Fruit fly (Drosophila melanogaster) whole organism, prepupa: Measurements from ENCODE around the gene Ssk.

Source experiments
- CG10631 ChIP-seq: fragments of 200-800 bp; sonication (Bioruptor generic); optimal IDR thresholded peaks from 2 replicates; lab custom pipeline; 2016; ENCODE audit warnings: missing biosample characterization, missing genetic modification characterization
- CG10669 ChIP-seq: fragments of 200-800 bp; sonication (Bioruptor generic); optimal IDR thresholded peaks from 3 replicates; lab custom pipeline; 2018; ENCODE audit warnings: missing biosample characterization, mild to moderate bottlenecking, missing genetic modification characterization, moderate library complexity
- CG11294 ChIP-seq: fragments of 200-800 bp; sonication (Bioruptor generic); IDR thresholded peaks from 2 replicates; pipeline ENCODE4 v1.3.6; 2022; ENCODE audit warnings: missing biosample characterization, missing genetic modification characterization
- CG15336 ChIP-seq: fragments of 200-800 bp; sonication (Bioruptor generic); IDR thresholded peaks from 2 replicates; pipeline ENCODE4 v1.3.6; 2022; ENCODE audit warnings: missing biosample characterization, missing genetic modification characterization
- CG3032 ChIP-seq: fragments of 200-800 bp; optimal IDR thresholded peaks from 2 replicates; lab custom pipeline; 2019; ENCODE audit warnings: missing biosample characterization, mild to moderate bottlenecking, missing genetic modification characterization, moderate library complexity
- CG31627 ChIP-seq: fragments of 200-800 bp; sonication (Bioruptor generic); optimal IDR thresholded peaks from 3 replicates; lab custom pipeline; 2016; ENCODE audit warnings: missing biosample characterization, missing genetic modification characterization
- CG34406 ChIP-seq: fragments of 200-800 bp; sonication (Bioruptor generic); optimal IDR thresholded peaks from 3 replicates; lab custom pipeline; 2016; ENCODE audit warnings: missing biosample characterization, missing genetic modification characterization
- CG3919 ChIP-seq: fragments of 200-800 bp; sonication (Bioruptor generic); optimal IDR thresholded peaks from 3 replicates; lab custom pipeline; 2016; ENCODE audit warnings: missing biosample characterization, missing genetic modification characterization
- CG4318 ChIP-seq: fragments of 200-800 bp; sonication (Bioruptor generic); optimal IDR thresholded peaks from 3 replicates; lab custom pipeline; 2017; ENCODE audit warnings: missing biosample characterization, mild to moderate bottlenecking, missing genetic modification characterization
- CG6163 ChIP-seq: fragments of 200-800 bp; sonication (Bioruptor generic); IDR thresholded peaks from 3 replicates; pipeline ENCODE4 v1.3.6; 2022; ENCODE audit warnings: missing biosample characterization, missing genetic modification characterization
- CG6276 ChIP-seq: fragments of 200-800 bp; sonication (Bioruptor generic); optimal IDR thresholded peaks from 2 replicates; lab custom pipeline; 2017; ENCODE audit warnings: missing biosample characterization, mild to moderate bottlenecking, missing genetic modification characterization
- CG6854 ChIP-seq: fragments of 200-800 bp; sonication (Bioruptor generic); optimal IDR thresholded peaks from 2 replicates; lab custom pipeline; 2017; ENCODE audit warnings: missing biosample characterization, mild to moderate bottlenecking, missing genetic modification characterization
- CG8119 ChIP-seq: fragments of 200-800 bp; sonication (Bioruptor generic); IDR thresholded peaks from 3 replicates; pipeline ENCODE4 v1.3.6; 2022; ENCODE audit warnings: missing biosample characterization, missing genetic modification characterization
- CG8319 ChIP-seq: fragments of 200-800 bp; sonication (Bioruptor generic); optimal IDR thresholded peaks from 3 replicates; lab custom pipeline; 2016; ENCODE audit warnings: missing biosample characterization, missing genetic modification characterization
- CG9139 ChIP-seq: fragments of 200-800 bp; sonication (Bioruptor generic); optimal IDR thresholded peaks from 3 replicates; lab custom pipeline; 2017; ENCODE audit warnings: missing biosample characterization, mild to moderate bottlenecking, missing genetic modification characterization
- Eip78C ChIP-seq: fragments of 200-800 bp; sonication (Bioruptor generic); peaks from one replicate; lab custom pipeline; 2016; ENCODE audit warnings: missing biosample characterization, missing genetic modification characterization
- Ets21C ChIP-seq: fragments of 200-800 bp; sonication (Bioruptor generic); optimal IDR thresholded peaks from 3 replicates; lab custom pipeline; 2016; ENCODE audit warnings: missing biosample characterization, missing genetic modification characterization
- Ets96B ChIP-seq: fragments of 200-800 bp; optimal IDR thresholded peaks from 2 replicates; lab custom pipeline; 2019; ENCODE audit warnings: missing biosample characterization, mild to moderate bottlenecking, missing genetic modification characterization, moderate library complexity
- Gug ChIP-seq: fragments of 200-800 bp; sonication (Bioruptor generic); IDR thresholded peaks from 2 replicates; pipeline ENCODE4 v1.3.6; 2022; ENCODE audit warnings: missing biosample characterization, missing genetic modification characterization
- Hr38 ChIP-seq: sonication (Bioruptor generic); optimal IDR thresholded peaks from 2 replicates; lab custom pipeline; 2016; ENCODE audit warnings: missing biosample characterization, missing genetic modification characterization
- Hr39 ChIP-seq: fragments of 200-800 bp; sonication (Bioruptor generic); optimal IDR thresholded peaks from 2 replicates; lab custom pipeline; 2016; ENCODE audit warnings: missing biosample characterization, missing genetic modification characterization
- Hr4 ChIP-seq: fragments of 200-800 bp; sonication (Bioruptor generic); optimal IDR thresholded peaks from 3 replicates; lab custom pipeline; 2016; ENCODE audit warnings: missing biosample characterization, missing genetic modification characterization
- Lpt ChIP-seq: fragments of 200-800 bp; sonication (Bioruptor generic); optimal IDR thresholded peaks from 3 replicates; lab custom pipeline; 2016; ENCODE audit warnings: missing biosample characterization, missing genetic modification characterization
- Met ChIP-seq: fragments of 200-800 bp; sonication (Bioruptor generic); optimal IDR thresholded peaks from 3 replicates; lab custom pipeline; 2016; ENCODE audit warnings: missing biosample characterization, missing genetic modification characterization
- Smox ChIP-seq: fragments of 200-800 bp; sonication (Bioruptor generic); optimal IDR thresholded peaks from 3 replicates; lab custom pipeline; 2016; ENCODE audit warnings: missing biosample characterization, missing genetic modification characterization
- Sox102F ChIP-seq: fragments of 200-800 bp; sonication (Bioruptor generic); optimal IDR thresholded peaks from 2 replicates; lab custom pipeline; 2016; ENCODE audit warnings: missing biosample characterization, mild to moderate bottlenecking, missing genetic modification characterization
- Sox14 ChIP-seq: fragments of 200-800 bp; sonication (Bioruptor generic); optimal IDR thresholded peaks from 3 replicates; lab custom pipeline; 2016; ENCODE audit warnings: missing biosample characterization, missing genetic modification characterization
- Sox15 ChIP-seq: fragments of 200-800 bp; sonication (Bioruptor generic); optimal IDR thresholded peaks from 3 replicates; lab custom pipeline; 2016; ENCODE audit warnings: missing biosample characterization, missing genetic modification characterization
- achi ChIP-seq: fragments of 200-800 bp; sonication (Bioruptor generic); optimal IDR thresholded peaks from 3 replicates; lab custom pipeline; 2016; ENCODE audit warnings: missing biosample characterization, missing genetic modification characterization
- dac ChIP-seq: fragments of 200-800 bp; sonication (Bioruptor generic); optimal IDR thresholded peaks from 2 replicates; lab custom pipeline; 2017; ENCODE audit warnings: missing biosample characterization, mild to moderate bottlenecking, missing genetic modification characterization
- dsx ChIP-seq: fragments of 200-800 bp; optimal IDR thresholded peaks from 3 replicates; lab custom pipeline; 2019; ENCODE audit warnings: missing biosample characterization, mild to moderate bottlenecking, missing genetic modification characterization, moderate library complexity; ENCODE audit not compliant: poor library complexity, severe bottlenecking
- eg ChIP-seq: fragments of 200-800 bp; sonication (Bioruptor generic); IDR thresholded peaks from 3 replicates; pipeline ENCODE4 v1.3.6; 2022; ENCODE audit warnings: missing biosample characterization, missing genetic modification characterization
- esn ChIP-seq: fragments of 200-800 bp; sonication (Bioruptor generic); optimal IDR thresholded peaks from 2 replicates; lab custom pipeline; 2016; ENCODE audit warnings: missing biosample characterization, mild to moderate bottlenecking, missing genetic modification characterization, moderate library complexity
- fd59A ChIP-seq: fragments of 200-800 bp; sonication (Bioruptor generic); optimal IDR thresholded peaks from 2 replicates; lab custom pipeline; 2017; ENCODE audit warnings: missing biosample characterization, mild to moderate bottlenecking, missing genetic modification characterization, missing genetic modification reagents
- fd85E ChIP-seq: fragments of 200-800 bp; sonication (Bioruptor generic); optimal IDR thresholded peaks from 3 replicates; lab custom pipeline; 2016; ENCODE audit warnings: missing biosample characterization, missing genetic modification characterization
- fkh ChIP-seq: fragments of 200-800 bp; sonication (Bioruptor generic); optimal IDR thresholded peaks from 3 replicates; lab custom pipeline; 2017; ENCODE audit warnings: missing biosample characterization, mild to moderate bottlenecking, missing genetic modification characterization, moderate library complexity
- net ChIP-seq: fragments of 200-800 bp; sonication (Bioruptor generic); optimal IDR thresholded peaks from 3 replicates; lab custom pipeline; 2016; ENCODE audit warnings: missing biosample characterization, missing genetic modification characterization
- pdm3 ChIP-seq: fragments of 200-800 bp; sonication (Bioruptor generic); optimal IDR thresholded peaks from 3 replicates; lab custom pipeline; 2016; ENCODE audit warnings: missing biosample characterization, missing genetic modification characterization
- salr ChIP-seq, 2 experiments: fragments of 200-800 bp; sonication (Bioruptor generic); optimal IDR thresholded peaks; 3 replicates each; lab custom pipeline; 2016 to 2018; ENCODE audit warnings: missing biosample characterization in 2 of 2, missing genetic modification characterization in 2 of 2, mild to moderate bottlenecking in 1 of 2
- spab ChIP-seq: fragments of 200-800 bp; sonication (Bioruptor generic); optimal IDR thresholded peaks from 2 replicates; lab custom pipeline; 2017; ENCODE audit warnings: missing biosample characterization, mild to moderate bottlenecking, missing genetic modification characterization, missing genetic modification reagents
- svp ChIP-seq: fragments of 200-800 bp; sonication (Bioruptor generic); peaks from one replicate; lab custom pipeline; 2016; ENCODE audit warnings: missing biosample characterization, missing genetic modification characterization
- topi ChIP-seq: fragments of 200-800 bp; sonication (Bioruptor generic); optimal IDR thresholded peaks from 3 replicates; lab custom pipeline; 2016; ENCODE audit warnings: missing biosample characterization, missing genetic modification characterization
- vri ChIP-seq: fragments of 200-800 bp; sonication (Bioruptor generic); optimal IDR thresholded peaks from 3 replicates; lab custom pipeline; 2016; ENCODE audit warnings: missing biosample characterization, mild to moderate bottlenecking, missing genetic modification characterization

Gene Ssk

dm6 chr3L:20192872-20193747 lies 4.8 kb downstream of the Ssk start (continued):
- TF ChIP-seq CG10631 (GFP tag; lab: Kevin White, UChicago) (peak; percentile 31), salr (GFP tag; optimal IDR thresholded peaks at IDR 0.05; lab: Kevin White, UChicago) (no peak), Sox14 (GFP tag; lab: Kevin White, UChicago) (peak; percentile 45), vri (GFP tag; lab: Kevin White, UChicago) (peak; percentile 19), Hr38 (GFP tag; lab: Kevin White, UChicago) (no peak), fd59A (GFP tag; lab: Kevin White, UChicago) (no peak), Lpt (GFP tag; lab: Kevin White, UChicago) (peak; percentile 1)

dm6 chr3L:20193748-20194058 lies 5.4 kb downstream of the Ssk start:
- TF ChIP-seq CG31627, result no peak
- TF ChIP-seq CG34406 (GFP tag; lab: Kevin White, UChicago), result no peak
- no peak for TF ChIP-seq CG10631 (GFP tag; lab: Kevin White, UChicago)
- no peak for TF ChIP-seq fd85E (GFP tag; lab: Kevin White, UChicago)
- no peak for TF ChIP-seq CG3032 (tag; lab: Kevin White, UChicago)
- no peak for TF ChIP-seq net (GFP tag; lab: Kevin White, UChicago)
- no peak for TF ChIP-seq eg (GFP tag; lab: Robert Waterston, UW)
- no peak for TF ChIP-seq dsx (GFP tag; lab: Kevin White, UChicago)
- TF ChIP-seq CG6163 (GFP tag; lab: Robert Waterston, UW), result no peak
- TF ChIP-seq spab (GFP tag; lab: Kevin White, UChicago), result no peak
- TF ChIP-seq fkh (GFP tag; lab: Kevin White, UChicago), result no peak
- TF ChIP-seq dac (GFP tag; lab: Kevin White, UChicago), result no peak
- TF ChIP-seq Hr4 (GFP tag; lab: Kevin White, UChicago), result no peak
- no peak for TF ChIP-seq topi (GFP tag; lab: Kevin White, UChicago)
- TF ChIP-seq CG4318 (GFP tag; lab: Kevin White, UChicago), result no peak
- TF ChIP-seq CG8119, result no peak
- no peak for TF ChIP-seq Sox15 (GFP tag; lab: Kevin White, UChicago)
- no peak for TF ChIP-seq salr (GFP tag; optimal IDR thresholded peaks at IDR 0.05; lab: Kevin White, UChicago)
- no peak for TF ChIP-seq Sox14 (GFP tag; lab: Kevin White, UChicago)

dm6 chr3L:20194731-20195130 lies 6.4 kb downstream of the Ssk start:
- TF ChIP-seq Hr39 (GFP tag; lab: Kevin White, UChicago) (peak; percentile 80), Smox (GFP tag; lab: Kevin White, UChicago) (peak; percentile 71), CG11294 (GFP tag; lab: Robert Waterston, UW) (0 out of 2 replicates have a peak, but pooled peaks have one; percentile 12), Ets96B (tag; lab: Kevin White, UChicago) (peak; percentile 61), net (GFP tag; lab: Kevin White, UChicago) (peak; percentile 57), CG3032 (tag; lab: Kevin White, UChicago) (peak; percentile 62), eg (GFP tag; lab: Robert Waterston, UW) (peak; percentile 75), CG10669 (GFP tag; lab: Kevin White, UChicago) (peak; percentile 43), CG9139 (GFP tag; lab: Kevin White, UChicago) (peak; percentile 16), CG6854 (GFP tag; lab: Kevin White, UChicago) (peak; percentile 28), Sox102F (GFP tag; lab: Kevin White, UChicago) (peak; percentile 72), fd85E (GFP tag; lab: Kevin White, UChicago) (no peak), Sox14 (GFP tag; lab: Kevin White, UChicago) (peak; percentile 74), svp (GFP tag; lab: Kevin White, UChicago) (no peak), Hr38 (GFP tag; lab: Kevin White, UChicago) (no peak), Gug (peak; percentile 45), CG4318 (GFP tag; lab: Kevin White, UChicago) (no peak), Ets21C (GFP tag; lab: Kevin White, UChicago) (peak; percentile 54), CG6276 (GFP tag; lab: Kevin White, UChicago) (peak; percentile 36), pdm3 (GFP tag; lab: Kevin White, UChicago) (peak; percentile 66), CG31627 (peak; percentile 82), CG6163 (GFP tag; lab: Robert Waterston, UW) (peak; percentile 67), Met (GFP tag; lab: Kevin White, UChicago) (peak; percentile 80), Lpt (GFP tag; lab: Kevin White, UChicago) (peak; percentile 15), CG3919 (peak; percentile 66), dsx (GFP tag; lab: Kevin White, UChicago) (peak; percentile 35), esn (GFP tag; lab: Kevin White, UChicago) (peak; percentile 76), Eip78C (GFP tag; lab: Kevin White, UChicago) (peak; percentile 87), topi (GFP tag; lab: Kevin White, UChicago) (peak; percentile 72), CG8319 (GFP tag; lab: Kevin White, UChicago) (peak; percentile 20), spab (GFP tag; lab: Kevin White, UChicago) (peak; percentile 32), achi (GFP tag; lab: Kevin White, UChicago) (peak; percentile 64), CG15336 (GFP tag; lab: Robert Waterston, UW) (peak; percentile 59), CG34406 (GFP tag; lab: Kevin White, UChicago) (peak; percentile 44)
